Worm (Caenorhabditis elegans) whole organism, L4 larva: ENCODE data around the gene ceh-93.

ENCODE experiments used
- T20F7.1 ChIP-seq: fragments of 200-800 bp; sonication (Bioruptor generic); optimal IDR thresholded peaks from 2 replicates; lab custom pipeline; 2018; ENCODE audit warnings: mild to moderate bottlenecking, missing genetic modification characterization, missing compliant biosample characterization
- tra-1 ChIP-seq: fragments of 200-800 bp; sonication (Bioruptor generic); IDR thresholded peaks from 2 replicates; pipeline ENCODE4 v1.3.6; 2022; ENCODE audit warnings: missing genetic modification reagents, missing genetic modification characterization, missing compliant biosample characterization

DNA sequence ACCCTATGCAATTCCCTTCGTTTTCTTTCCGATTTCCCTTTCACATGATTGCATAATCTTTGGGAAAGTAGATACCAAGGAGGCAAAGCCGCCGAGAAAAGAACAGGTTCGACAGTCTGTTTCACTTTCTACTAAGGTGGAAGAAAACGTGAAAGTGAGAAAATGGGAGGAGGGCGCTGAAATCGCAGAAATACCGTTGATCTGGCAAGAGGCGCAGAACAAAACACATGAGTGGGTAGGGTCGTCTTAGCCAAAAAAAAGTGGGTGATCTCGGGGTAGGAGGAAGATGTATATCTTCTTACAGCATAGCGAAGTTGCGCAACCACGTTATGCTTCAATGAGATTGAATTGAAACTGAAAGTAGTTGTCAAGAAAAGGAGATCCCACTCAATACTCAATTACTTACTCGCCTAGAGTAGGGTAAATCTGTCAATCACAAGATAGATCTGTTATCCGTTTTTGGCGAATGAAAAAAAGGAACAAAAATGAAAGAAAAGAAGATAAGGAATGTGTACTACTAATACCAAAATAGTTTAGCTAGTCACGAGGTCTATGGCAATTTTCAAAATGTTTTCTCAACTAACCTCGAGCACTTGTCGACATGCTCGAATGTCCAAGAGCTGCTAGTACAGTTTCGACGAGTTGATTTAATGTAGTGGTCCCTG lies 44.6 kb upstream of the ceh-93 start:
- TF ChIP-seq T20F7.1 (GFP tag; lab: Kevin White, UChicago): no peak
- no peak for TF ChIP-seq tra-1 (GFP tag; lab: Robert Waterston, UW)
